Worm (Caenorhabditis elegans) whole organism, late embryonic: ENCODE results near the gene C03G6.21.

Experiments used
- F13H6.1 ChIP-seq: sonication (generic microtip); optimal IDR thresholded peaks from 2 replicates; lab custom pipeline; 2016; ENCODE audit warnings: missing genetic modification characterization, missing compliant biosample characterization
- K02D7.2 ChIP-seq: sonication (generic microtip); optimal IDR thresholded peaks from 2 replicates; lab custom pipeline; 2017; ENCODE audit warnings: mild to moderate bottlenecking, missing genetic modification characterization, missing compliant biosample characterization
- T23F11.4 ChIP-seq: fragments of 200-800 bp; sonication (Bioruptor generic); optimal IDR thresholded peaks from 2 replicates; lab custom pipeline; 2018; ENCODE audit warnings: mild to moderate bottlenecking, missing genetic modification characterization, missing compliant biosample characterization
- ahr-1 ChIP-seq: sonication (generic microtip); optimal IDR thresholded peaks from 2 replicates; lab custom pipeline; 2016; ENCODE audit warnings: missing genetic modification characterization, missing compliant biosample characterization
- ama-1 ChIP-seq: fragments of 150-350 bp; optimal IDR thresholded peaks from 2 replicates; lab custom pipeline; 2014
- ceh-14 ChIP-seq: sonication (generic microtip); optimal IDR thresholded peaks from 2 replicates; lab custom pipeline; 2016; ENCODE audit warnings: missing genotype, missing genetic modification characterization, missing compliant biosample characterization
- ceh-22 ChIP-seq: sonication (generic microtip); optimal IDR thresholded peaks from 2 replicates; lab custom pipeline; 2017; ENCODE audit warnings: missing biosample characterization, missing genetic modification characterization
- ceh-24 ChIP-seq: sonication (generic microtip); optimal IDR thresholded peaks from 2 replicates; lab custom pipeline; 2016; ENCODE audit warnings: mild to moderate bottlenecking, missing genetic modification characterization, missing compliant biosample characterization
- ceh-30 ChIP-seq: fragments of 150-350 bp; optimal IDR thresholded peaks from 2 replicates; lab custom pipeline; 2014; ENCODE audit warnings: missing biosample characterization, missing genetic modification characterization
- ceh-31 ChIP-seq: sonication (generic microtip); optimal IDR thresholded peaks from 2 replicates; lab custom pipeline; 2016; ENCODE audit warnings: missing genetic modification characterization, missing compliant biosample characterization
- ceh-45 ChIP-seq: fragments of 200-800 bp; sonication (Bioruptor generic); IDR thresholded peaks from 2 replicates; pipeline ENCODE4 v1.3.6; 2022; ENCODE audit warnings: missing genetic modification reagents, missing genetic modification characterization, missing compliant biosample characterization
- ceh-9 ChIP-seq: sonication (generic microtip); optimal IDR thresholded peaks from 2 replicates; lab custom pipeline; 2016; ENCODE audit warnings: mild to moderate bottlenecking, missing genetic modification characterization, inconsistent platforms, missing compliant biosample characterization
- che-1 ChIP-seq: sonication (generic microtip); optimal IDR thresholded peaks from 2 replicates; lab custom pipeline; 2016; ENCODE audit warnings: mild to moderate bottlenecking, missing genetic modification characterization, missing compliant biosample characterization
- dmd-4 ChIP-seq: sonication (generic microtip); optimal IDR thresholded peaks from 2 replicates; lab custom pipeline; 2016; ENCODE audit warnings: borderline replicate concordance, missing genetic modification characterization, missing compliant biosample characterization
- dve-1 ChIP-seq: sonication (generic microtip); optimal IDR thresholded peaks from 2 replicates; lab custom pipeline; 2017; ENCODE audit warnings: antibody characterized with exemption, mild to moderate bottlenecking, missing genetic modification characterization, missing compliant biosample characterization
- ets-4 ChIP-seq: sonication (generic microtip); optimal IDR thresholded peaks from 2 replicates; lab custom pipeline; 2016; ENCODE audit warnings: missing genetic modification characterization, missing compliant biosample characterization
- eyg-1 ChIP-seq: sonication (generic microtip); optimal IDR thresholded peaks from 2 replicates; lab custom pipeline; 2016; ENCODE audit warnings: missing genotype, missing genetic modification characterization, missing compliant biosample characterization
- fax-1 ChIP-seq: sonication (generic microtip); optimal IDR thresholded peaks from 2 replicates; lab custom pipeline; 2016; ENCODE audit warnings: missing genotype, missing genetic modification characterization, missing compliant biosample characterization
- fkh-6 ChIP-seq: sonication (generic microtip); optimal IDR thresholded peaks from 2 replicates; lab custom pipeline; 2016; ENCODE audit warnings: missing genetic modification characterization, missing compliant biosample characterization
- hlh-13 ChIP-seq: fragments of 200-800 bp; sonication (Bioruptor generic); optimal IDR thresholded peaks from 2 replicates; lab custom pipeline; 2018; ENCODE audit warnings: mild to moderate bottlenecking, missing genetic modification characterization, missing compliant biosample characterization
- hlh-30 ChIP-seq: sonication (generic microtip); optimal IDR thresholded peaks from 2 replicates; lab custom pipeline; 2017; ENCODE audit warnings: antibody characterized with exemption, missing genetic modification characterization, missing compliant biosample characterization; ENCODE audit not compliant: insufficient read depth
- lin-11 ChIP-seq: fragments of 200-800 bp; sonication (Bioruptor generic); optimal IDR thresholded peaks from 2 replicates; lab custom pipeline; 2018; ENCODE audit warnings: mild to moderate bottlenecking, missing genetic modification characterization, missing compliant biosample characterization
- mec-3 ChIP-seq: sonication (generic microtip); optimal IDR thresholded peaks from 2 replicates; lab custom pipeline; 2016; ENCODE audit warnings: borderline replicate concordance, missing genetic modification characterization, missing compliant biosample characterization
- nfya-1 ChIP-seq: sonication (generic microtip); optimal IDR thresholded peaks from 2 replicates; lab custom pipeline; 2017; ENCODE audit warnings: missing genetic modification characterization, mild to moderate bottlenecking, missing compliant biosample characterization, antibody characterized with exemption, moderate library complexity
- nhr-232 ChIP-seq: sonication (generic microtip); optimal IDR thresholded peaks from 2 replicates; lab custom pipeline; 2016; ENCODE audit warnings: missing genetic modification characterization, missing compliant biosample characterization
- pha-4 ChIP-seq: fragments of 150-350 bp; optimal IDR thresholded peaks from 2 replicates; lab custom pipeline; 2018; ENCODE audit warnings: missing biosample characterization, missing genetic modification reagents, missing genetic modification characterization
- sox-2 ChIP-seq: fragments of 200-800 bp; sonication (Bioruptor generic); IDR thresholded peaks from 2 replicates; pipeline ENCODE4 v1.3.6; 2022; ENCODE audit warnings: missing genetic modification reagents, missing genetic modification characterization, missing compliant biosample characterization
- syd-9 ChIP-seq: sonication (generic microtip); optimal IDR thresholded peaks from 2 replicates; lab custom pipeline; 2016; ENCODE audit warnings: mild to moderate bottlenecking, missing genetic modification characterization, moderate library complexity, missing compliant biosample characterization
- tbx-7 ChIP-seq: sonication (generic microtip); optimal IDR thresholded peaks from 2 replicates; lab custom pipeline; 2016; ENCODE audit warnings: missing genotype, missing genetic modification characterization, missing compliant biosample characterization
- ttx-3 ChIP-seq: sonication (generic microtip); optimal IDR thresholded peaks from 2 replicates; lab custom pipeline; 2016; ENCODE audit warnings: missing genetic modification reagents, missing genetic modification characterization, missing compliant biosample characterization
- unc-3 ChIP-seq, 2 experiments: fragments of 200-800 bp in 1 of 2; sonication (Bioruptor generic) in 1 of 2; sonication (generic microtip) in 1 of 2; conservative IDR thresholded peaks in 1 of 2; optimal IDR thresholded peaks in 1 of 2; 2 replicates each; pipeline versions ENCODE4 v1.3.6 to Lab custom; 2016 to 2022; ENCODE audit warnings: missing compliant biosample characterization in 2 of 2, missing genetic modification characterization in 2 of 2, missing genetic modification reagents in 1 of 2
- unc-42 ChIP-seq: sonication (generic microtip); optimal IDR thresholded peaks from 2 replicates; lab custom pipeline; 2016; ENCODE audit warnings: missing genotype, missing genetic modification characterization, missing compliant biosample characterization
- unc-55 ChIP-seq: sonication (generic microtip); optimal IDR thresholded peaks from 2 replicates; lab custom pipeline; 2017; ENCODE audit warnings: missing biosample characterization, missing genetic modification reagents, missing genetic modification characterization
- unc-86 ChIP-seq: sonication (generic microtip); optimal IDR thresholded peaks from 2 replicates; lab custom pipeline; 2016; ENCODE audit warnings: missing genetic modification characterization, missing compliant biosample characterization
- ztf-16 ChIP-seq: sonication (generic microtip); optimal IDR thresholded peaks from 2 replicates; lab custom pipeline; 2017; ENCODE audit warnings: missing genetic modification characterization, missing compliant biosample characterization

Gene C03G6.21

ce11 chrV:7400095-7400494, 43.5 kb upstream of the C03G6.21 start, which contains the start of gene cnc-9:
TSS of gene cnc-9 (minus strand) at chrV:7400195.
- TF ChIP-seq ets-4, result no peak
- TF ChIP-seq eyg-1 (tag; lab: Kevin White, UChicago), result no peak
- TF ChIP-seq unc-86 (tag; lab: Kevin White, UChicago), result no peak
- no peak for TF ChIP-seq ceh-14 (tag; lab: Kevin White, UChicago)
- no peak for TF ChIP-seq T23F11.4 (GFP tag; lab: Kevin White, UChicago)
- TF ChIP-seq nhr-232 (tag; lab: Kevin White, UChicago), result no peak
- no peak for TF ChIP-seq ahr-1
- no peak for TF ChIP-seq hlh-30 (tag; lab: Kevin White, UChicago)
- TF ChIP-seq ceh-30 (tag; lab: Kevin White, UChicago), result no peak
- TF ChIP-seq, all 69 proteins: peak for 0

ce11 chrV:7399202-7399601, 42.6 kb upstream of the C03G6.21 start, which contains the start of gene gst-41:
TSS of gene gst-41 (minus strand) at chrV:7399302.
- TF ChIP-seq lin-11 (tag; lab: Kevin White, UChicago), result no peak
- TF ChIP-seq unc-42, result no peak
- no peak for TF ChIP-seq mec-3 (tag; lab: Kevin White, UChicago)
- no peak for TF ChIP-seq fax-1 (tag; lab: Kevin White, UChicago)
- no peak for TF ChIP-seq ztf-16 (tag; lab: Kevin White, UChicago)
- no peak for TF ChIP-seq hlh-13
- no peak for TF ChIP-seq ahr-1
- no peak for TF ChIP-seq che-1
- TF ChIP-seq unc-86 (tag; lab: Kevin White, UChicago), result no peak
- no peak for TF ChIP-seq fkh-6 (tag; lab: Kevin White, UChicago)
- TF ChIP-seq nfya-1 (tag; lab: Kevin White, UChicago), result no peak
- TF ChIP-seq dve-1 (tag; lab: Kevin White, UChicago), result no peak
- no peak for TF ChIP-seq ttx-3 (tag; lab: Kevin White, UChicago)

- TF ChIP-seq ama-1 (lab: Kevin White, UChicago), result no peak
- TF ChIP-seq unc-3 (GFP tag; conservative IDR thresholded peaks at IDR 0.05; lab: Robert Waterston, UW), result no peak
- no peak for TF ChIP-seq unc-3 (tag; optimal IDR thresholded peaks at IDR 0.05; lab: Kevin White, UChicago)
- TF ChIP-seq ttx-3 (tag; lab: Kevin White, UChicago), result no peak
- TF ChIP-seq ceh-31, result no peak
- TF ChIP-seq unc-86 (tag; lab: Kevin White, UChicago), result no peak
- TF ChIP-seq sox-2 (GFP tag; lab: Robert Waterston, UW), result no peak
- no peak for TF ChIP-seq tbx-7
- no peak for TF ChIP-seq K02D7.2 (tag; lab: Kevin White, UChicago)
- no peak for TF ChIP-seq F13H6.1 (tag; lab: Kevin White, UChicago)
- TF ChIP-seq pha-4, result no peak
- no peak for TF ChIP-seq ceh-45
- TF ChIP-seq fkh-6 (tag; lab: Kevin White, UChicago), result no peak
- no peak for TF ChIP-seq hlh-30 (tag; lab: Kevin White, UChicago)
- no peak for TF ChIP-seq ceh-24 (tag; lab: Kevin White, UChicago)
- no peak for TF ChIP-seq mec-3 (tag; lab: Kevin White, UChicago)
- TF ChIP-seq ahr-1, result no peak
- no peak for TF ChIP-seq syd-9
Measured at ce11 chrV:7395359-7395758, 38.8 kb upstream of the C03G6.21 start, which contains the start of gene srx-9. TSS of gene srx-9 (minus strand) at chrV:7395459.

ce11 chrV:7391933-7392332, 35.3 kb upstream of the C03G6.21 start, which contains the start of gene fbxa-105:
TSS of gene fbxa-105 (minus strand) at chrV:7392029.
- TF ChIP-seq dmd-4 (no peak), ceh-9 (no peak), ttx-3 (tag; lab: Kevin White, UChicago) (no peak), ceh-45 (no peak), unc-55 (GFP tag; lab: Kevin White, UChicago) (no peak), ceh-22 (tag; lab: Kevin White, UChicago) (no peak)
- TF ChIP-seq, all 69 proteins: peak for 0
